Worm (Caenorhabditis elegans): Measurements from ENCODE around the gene Y66D12A.1.

Y66D12A.1 gene

DNA sequence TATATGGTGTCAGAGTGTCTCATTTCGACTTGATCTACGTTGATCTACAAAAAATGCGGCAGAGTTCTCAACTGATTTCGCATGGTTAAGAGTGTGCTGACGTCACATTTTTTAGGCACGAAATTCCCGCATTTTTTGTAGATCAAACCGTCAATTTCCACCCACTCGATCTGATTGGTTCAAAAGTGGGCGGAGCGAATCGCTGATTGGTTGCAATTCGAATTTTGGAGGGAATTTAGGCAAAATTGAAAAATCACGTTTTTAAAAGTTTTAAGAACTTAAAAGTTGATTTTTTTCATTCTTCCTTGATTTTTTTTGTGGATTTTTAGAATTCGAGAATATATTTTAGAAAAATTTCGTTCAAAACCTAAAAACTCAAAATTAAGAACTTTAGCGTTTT, 48.4 kb downstream of the Y66D12A.1 start:
- TF ChIP-seq F13C5.2 (tag; optimal IDR thresholded peaks at IDR 0.05) (no peak), scrt-1 (GFP tag; IDR thresholded peaks at IDR 0.05) (no peak), ets-7 (tag; optimal IDR thresholded peaks at IDR 0.05) (no peak), tbx-37 (GFP tag; conservative IDR thresholded peaks at IDR 0.05) (no peak), hmbx-1 (tag; optimal IDR thresholded peaks at IDR 0.05) (no peak), sea-1 (GFP tag; conservative IDR thresholded peaks at IDR 0.05) (no peak), ceh-13 (GFP tag; optimal IDR thresholded peaks at IDR 0.05) (no peak), flt-1 (GFP tag; IDR thresholded peaks at IDR 0.05) (no peak), pes-1 (GFP tag; IDR thresholded peaks at IDR 0.05) (no peak), tbx-11 (GFP tag; IDR thresholded peaks at IDR 0.05) (no peak), ceh-36 (tag; optimal IDR thresholded peaks at IDR 0.05) (no peak), ama-1 (optimal IDR thresholded peaks at IDR 0.05) (no peak)

DNA sequence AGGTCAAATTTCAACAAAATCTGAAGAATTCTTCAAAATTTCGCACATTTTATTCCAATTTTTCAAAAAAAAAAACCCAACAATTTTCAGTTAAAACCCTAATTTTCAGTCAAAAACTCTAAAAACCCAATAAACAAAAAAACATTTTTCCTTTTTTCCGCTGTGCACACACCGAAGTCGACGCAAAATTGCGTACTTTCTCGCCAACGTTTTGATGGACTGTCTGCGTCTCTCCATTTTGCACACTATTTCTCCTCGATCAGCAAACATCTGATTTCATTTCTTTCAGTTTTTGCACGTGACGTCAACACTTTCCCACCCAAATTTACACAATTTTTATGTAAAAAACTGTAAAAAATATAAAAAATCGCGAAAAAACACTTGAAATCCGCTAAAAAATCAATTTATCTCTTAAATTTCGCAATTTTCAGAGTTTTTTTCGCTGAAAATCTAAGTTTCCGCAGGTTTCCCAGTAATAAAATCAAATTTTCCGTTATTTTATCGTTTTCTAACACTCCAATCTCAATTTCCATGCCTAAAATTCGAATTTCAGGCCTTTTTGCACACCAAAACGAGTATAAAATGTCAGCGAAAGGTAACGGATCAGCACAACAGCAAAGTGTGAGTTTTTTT, 49.3 kb downstream of the Y66D12A.1 start, which contains the start of gene crh-1:
Gene crh-1 (plus strand): TSS at position 583 of the 633 bp plus-strand sequence.
- TF ChIP-seq ceh-36 (tag; optimal IDR thresholded peaks at IDR 0.05) (no peak), F13C5.2 (tag; optimal IDR thresholded peaks at IDR 0.05) (no peak), flt-1 (GFP tag; IDR thresholded peaks at IDR 0.05) (no peak), ama-1 (optimal IDR thresholded peaks at IDR 0.05) (no peak), tbx-11 (GFP tag; IDR thresholded peaks at IDR 0.05) (no peak), ceh-13 (GFP tag; optimal IDR thresholded peaks at IDR 0.05) (no peak), pes-1 (GFP tag; IDR thresholded peaks at IDR 0.05) (no peak), tra-4 (tag; optimal IDR thresholded peaks at IDR 0.05) (no peak), ets-7 (tag; optimal IDR thresholded peaks at IDR 0.05) (no peak), aly-1 (tag; optimal IDR thresholded peaks at IDR 0.05) (no peak), hmg-4 (GFP tag; optimal IDR thresholded peaks at IDR 0.05) (no peak), hnd-1 (tag; optimal IDR thresholded peaks at IDR 0.05) (no peak), tbx-37 (GFP tag; conservative IDR thresholded peaks at IDR 0.05) (no peak), hmbx-1 (tag; optimal IDR thresholded peaks at IDR 0.05) (no peak), sea-1 (GFP tag; conservative IDR thresholded peaks at IDR 0.05) (no peak), B0310.2 (tag; optimal IDR thresholded peaks at IDR 0.05) (no peak), scrt-1 (GFP tag; IDR thresholded peaks at IDR 0.05) (no peak)

DNA sequence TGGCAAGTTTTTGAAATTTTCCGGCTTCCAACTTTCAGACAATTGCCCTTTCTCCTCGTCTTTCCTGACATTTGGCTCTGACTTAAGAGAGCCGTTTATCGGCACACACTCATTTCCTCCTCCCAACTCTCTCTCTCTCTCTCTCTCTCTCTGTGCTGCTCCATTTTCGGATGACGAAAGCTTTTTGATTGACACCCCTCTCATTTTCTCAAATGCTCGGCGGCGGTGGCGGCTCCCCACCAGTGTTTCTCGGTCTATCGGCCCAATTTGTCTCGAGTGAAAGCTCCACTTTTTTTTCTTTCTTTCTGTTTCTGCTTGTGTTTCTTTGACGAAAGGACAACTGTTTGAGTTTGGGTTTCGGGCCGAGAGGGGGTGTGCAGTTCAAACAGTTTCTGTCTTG, 51.8 kb downstream of the Y66D12A.1 start:
- no peak for TF ChIP-seq ceh-13 (GFP tag; optimal IDR thresholded peaks at IDR 0.05)
- no peak for TF ChIP-seq tra-4 (tag; optimal IDR thresholded peaks at IDR 0.05)
- TF ChIP-seq F13C5.2 (tag; optimal IDR thresholded peaks at IDR 0.05), result no peak
- TF ChIP-seq ama-1 (optimal IDR thresholded peaks at IDR 0.05), result no peak
- TF ChIP-seq ceh-36 (tag; optimal IDR thresholded peaks at IDR 0.05), result no peak

Measured in whole organism, early embryonic.